Fruit fly (Drosophila melanogaster) whole organism, embryonic: Measurements from ENCODE around the gene Tti1.
A peak's percentile ranks its signal among the peaks of the same experiment; 100 is the strongest.

Experiments used
- Atf6 ChIP-seq: fragments of 200-800 bp; sonication (Bioruptor generic); IDR thresholded peaks from 2 replicates; pipeline ENCODE4 v1.3.6; 2022; ENCODE audit warnings: missing biosample characterization, missing genetic modification characterization
- Bgb ChIP-seq: fragments of 200-800 bp; sonication (Bioruptor generic); IDR thresholded peaks from 2 replicates; pipeline ENCODE4 v1.3.6; 2022; ENCODE audit warnings: missing biosample characterization, missing genetic modification characterization; ENCODE audit not compliant: partially characterized antibody
- CG10267 ChIP-seq: fragments of 200-800 bp; sonication (Bioruptor generic); optimal IDR thresholded peaks from 2 replicates; lab custom pipeline; 2018; ENCODE audit warnings: missing biosample characterization, mild to moderate bottlenecking, missing genetic modification characterization, moderate library complexity
- CG10431 ChIP-seq: fragments of 200-800 bp; sonication (Bioruptor generic); optimal IDR thresholded peaks from 3 replicates; lab custom pipeline; 2018; ENCODE audit warnings: missing biosample characterization, mild to moderate bottlenecking, missing genetic modification characterization
- CG11247 ChIP-seq: fragments of 200-800 bp; sonication (Bioruptor generic); IDR thresholded peaks from 2 replicates; pipeline ENCODE4 v1.3.6; 2022; ENCODE audit warnings: missing biosample characterization, missing genetic modification characterization
- CG11560 ChIP-seq: fragments of 200-800 bp; sonication (Bioruptor generic); IDR thresholded peaks from 3 replicates; pipeline ENCODE4 v1.3.6; 2022; ENCODE audit warnings: missing biosample characterization, missing genetic modification characterization
- CG11695 ChIP-seq: fragments of 200-800 bp; sonication (Bioruptor generic); IDR thresholded peaks from 3 replicates; pipeline ENCODE4 v1.3.6; 2022; ENCODE audit warnings: missing biosample characterization, missing genetic modification characterization
- CG15011 ChIP-seq: fragments of 200-800 bp; sonication (Bioruptor generic); optimal IDR thresholded peaks from 3 replicates; lab custom pipeline; 2018; ENCODE audit warnings: missing biosample characterization, mild to moderate bottlenecking, missing genetic modification characterization
- CG2120 ChIP-seq: fragments of 200-800 bp; sonication (Bioruptor generic); optimal IDR thresholded peaks from 3 replicates; lab custom pipeline; 2016; ENCODE audit warnings: missing biosample characterization, missing genetic modification characterization
- CG31441 ChIP-seq: fragments of 200-800 bp; sonication (Bioruptor generic); IDR thresholded peaks from 2 replicates; pipeline ENCODE4 v1.3.6; 2022; ENCODE audit warnings: missing biosample characterization, missing genetic modification characterization
- CG32532 ChIP-seq: fragments of 200-800 bp; sonication (Bioruptor generic); IDR thresholded peaks from 2 replicates; pipeline ENCODE4 v1.3.6; 2022; ENCODE audit warnings: missing biosample characterization, missing genetic modification characterization
- CG3281 ChIP-seq: fragments of 200-800 bp; sonication (Bioruptor generic); optimal IDR thresholded peaks from 3 replicates; lab custom pipeline; 2017; ENCODE audit warnings: missing biosample characterization, mild to moderate bottlenecking, missing genetic modification characterization
- CG34376 ChIP-seq: fragments of 200-800 bp; sonication (Bioruptor generic); optimal IDR thresholded peaks from 2 replicates; lab custom pipeline; 2018; ENCODE audit warnings: missing biosample characterization, mild to moderate bottlenecking, missing genetic modification characterization
- CG6765 ChIP-seq: fragments of 200-800 bp; sonication (Bioruptor generic); optimal IDR thresholded peaks from 3 replicates; lab custom pipeline; 2017; ENCODE audit warnings: missing biosample characterization, mild to moderate bottlenecking, missing genetic modification characterization
- CG7745 ChIP-seq: fragments of 200-800 bp; sonication (Bioruptor generic); optimal IDR thresholded peaks from 2 replicates; lab custom pipeline; 2018; ENCODE audit warnings: missing biosample characterization, mild to moderate bottlenecking, missing genetic modification characterization, moderate library complexity
- CG7786 ChIP-seq: fragments of 200-800 bp; sonication (Bioruptor generic); optimal IDR thresholded peaks from 2 replicates; lab custom pipeline; 2016; ENCODE audit warnings: missing biosample characterization, missing genetic modification characterization
- CG8290 ChIP-seq, 3 experiments: fragments of 200-800 bp; sonication (Bioruptor generic); optimal IDR thresholded peaks; 2 replicates each; lab custom pipeline; 2016 to 2019; ENCODE audit warnings: missing biosample characterization in 3 of 3, missing genetic modification characterization in 3 of 3, mild to moderate bottlenecking in 2 of 3, moderate library complexity in 1 of 3
- D ChIP-seq, 2 experiments: fragments of 200-800 bp in 1 of 2; fragments of >200 bp in 1 of 2; sonication (Bioruptor generic) in 1 of 2; optimal IDR thresholded peaks; 2 replicates in 1 of 2; 3 replicates in 1 of 2; lab custom pipeline; 2017; ENCODE audit warnings: mild to moderate bottlenecking in 1 of 2, missing biosample characterization in 1 of 2, missing genetic modification characterization in 1 of 2, missing genetic modification reagents in 1 of 2
- D19B ChIP-seq: fragments of 200-800 bp; sonication (Bioruptor generic); optimal IDR thresholded peaks from 2 replicates; lab custom pipeline; 2017; ENCODE audit warnings: missing biosample characterization, mild to moderate bottlenecking, missing genetic modification characterization
- Deaf1 ChIP-seq: fragments of 200-800 bp; optimal IDR thresholded peaks from 3 replicates; lab custom pipeline; 2019; ENCODE audit warnings: missing biosample characterization, mild to moderate bottlenecking, missing genetic modification characterization, moderate library complexity
- H2.0 ChIP-seq: fragments of 200-800 bp; sonication (Bioruptor generic); IDR thresholded peaks from 2 replicates; pipeline ENCODE4 v1.3.6; 2022; ENCODE audit warnings: missing biosample characterization, missing genetic modification characterization
- HLHmδ ChIP-seq: fragments of 200-800 bp; sonication (Bioruptor generic); optimal IDR thresholded peaks from 2 replicates; lab custom pipeline; 2018; ENCODE audit warnings: missing biosample characterization, mild to moderate bottlenecking, missing genetic modification characterization, moderate library complexity
- HmgZ ChIP-seq: fragments of 200-800 bp; sonication (Bioruptor generic); optimal IDR thresholded peaks from 2 replicates; lab custom pipeline; 2018; ENCODE audit warnings: missing biosample characterization, mild to moderate bottlenecking, missing genetic modification characterization
- Hmx ChIP-seq: fragments of 200-800 bp; sonication (Bioruptor generic); optimal IDR thresholded peaks from 2 replicates; lab custom pipeline; 2016; ENCODE audit warnings: missing biosample characterization, missing genetic modification characterization
- Hr39 ChIP-seq: fragments of >200 bp; optimal IDR thresholded peaks from 2 replicates; lab custom pipeline; 2017
- Jarid2 ChIP-seq: fragments of 200-800 bp; sonication (Bioruptor generic); optimal IDR thresholded peaks from 3 replicates; lab custom pipeline; 2017; ENCODE audit warnings: mild to moderate bottlenecking, missing biosample characterization, missing genetic modification reagents, missing genetic modification characterization
- Meics ChIP-seq: fragments of 200-800 bp; sonication (Bioruptor generic); optimal IDR thresholded peaks from 2 replicates; lab custom pipeline; 2017; ENCODE audit warnings: missing biosample characterization, mild to moderate bottlenecking, missing genetic modification characterization
- Myb ChIP-seq: fragments of 200-800 bp; sonication (Bioruptor generic); optimal IDR thresholded peaks from 2 replicates; lab custom pipeline; 2016; ENCODE audit warnings: missing biosample characterization, missing genetic modification characterization
- Rfx ChIP-seq: fragments of 200-800 bp; sonication (Bioruptor generic); IDR thresholded peaks from 2 replicates; pipeline ENCODE4 v1.3.6; 2022; ENCODE audit warnings: missing biosample characterization, missing genetic modification characterization
- Sry-β ChIP-seq: fragments of 200-800 bp; sonication (Bioruptor generic); optimal IDR thresholded peaks from 2 replicates; lab custom pipeline; 2018; ENCODE audit warnings: missing biosample characterization, mild to moderate bottlenecking, missing genetic modification characterization, moderate library complexity
- Sry-δ ChIP-seq: fragments of 200-800 bp; sonication (Bioruptor generic); optimal IDR thresholded peaks from 2 replicates; lab custom pipeline; 2016; ENCODE audit warnings: missing biosample characterization, missing genetic modification characterization
- Trl ChIP-seq, 3 experiments: fragments of >200 bp in 2 of 3; fragments of 200-800 bp in 1 of 3; sonication (Bioruptor generic) in 1 of 3; optimal IDR thresholded peaks; 2 replicates in 1 of 3; 3 replicates in 2 of 3; lab custom pipeline; 2016 to 2017; ENCODE audit warnings: missing biosample characterization in 1 of 3, missing genetic modification characterization in 1 of 3
- abd-A ChIP-seq: fragments of 200-800 bp; sonication (Bioruptor generic); optimal IDR thresholded peaks from 3 replicates; lab custom pipeline; 2019; ENCODE audit warnings: missing biosample characterization, mild to moderate bottlenecking, missing genetic modification characterization, moderate library complexity
- ac ChIP-seq: fragments of 200-800 bp; sonication (Bioruptor generic); optimal IDR thresholded peaks from 3 replicates; lab custom pipeline; 2017; ENCODE audit warnings: missing biosample characterization, mild to moderate bottlenecking, missing genetic modification characterization
- ase ChIP-seq: fragments of 200-800 bp; sonication (Bioruptor generic); IDR thresholded peaks from 3 replicates; pipeline ENCODE4 v1.3.6; 2022; ENCODE audit warnings: missing biosample characterization, missing genetic modification characterization
- corto ChIP-seq: fragments of 200-800 bp; sonication (Bioruptor generic); optimal IDR thresholded peaks from 2 replicates; lab custom pipeline; 2016; ENCODE audit warnings: missing biosample characterization, mild to moderate bottlenecking, missing genetic modification characterization, moderate library complexity
- gcm ChIP-seq: fragments of 200-800 bp; sonication (Bioruptor generic); optimal IDR thresholded peaks from 2 replicates; lab custom pipeline; 2019; ENCODE audit warnings: missing biosample characterization, mild to moderate bottlenecking, missing genetic modification characterization, moderate library complexity
- grau ChIP-seq: fragments of 200-800 bp; optimal IDR thresholded peaks from 3 replicates; lab custom pipeline; 2019; ENCODE audit warnings: missing biosample characterization, mild to moderate bottlenecking, missing genetic modification characterization, moderate library complexity
- gt ChIP-seq: fragments of 200-800 bp; sonication (Bioruptor generic); IDR thresholded peaks from 2 replicates; pipeline ENCODE4 v1.3.6; 2022; ENCODE audit warnings: missing biosample characterization, missing genetic modification characterization
- hkb ChIP-seq, 2 experiments: fragments of 200-800 bp in 1 of 2; fragments of >200 bp in 1 of 2; sonication (Bioruptor generic) in 1 of 2; IDR thresholded peaks in 1 of 2; optimal IDR thresholded peaks in 1 of 2; 2 replicates each; pipeline versions ENCODE4 v1.3.6 to Lab custom; 2017 to 2022; ENCODE audit warnings: missing biosample characterization in 1 of 2, missing genetic modification characterization in 1 of 2
- jumu ChIP-seq: fragments of 200-800 bp; sonication (Bioruptor generic); optimal IDR thresholded peaks from 3 replicates; lab custom pipeline; 2016; ENCODE audit warnings: missing biosample characterization, missing genetic modification characterization
- kni ChIP-seq: fragments of 200-800 bp; sonication (Bioruptor generic); optimal IDR thresholded peaks from 3 replicates; lab custom pipeline; 2017; ENCODE audit warnings: mild to moderate bottlenecking, missing biosample characterization, missing genetic modification reagents, missing genetic modification characterization
- lmd ChIP-seq: fragments of 200-800 bp; sonication (Bioruptor generic); IDR thresholded peaks from 2 replicates; pipeline ENCODE4 v1.3.6; 2022; ENCODE audit warnings: missing biosample characterization, missing genetic modification characterization
- nmo ChIP-seq: fragments of 200-800 bp; sonication (Bioruptor generic); optimal IDR thresholded peaks from 2 replicates; lab custom pipeline; 2018; ENCODE audit warnings: missing biosample characterization, mild to moderate bottlenecking, missing genetic modification characterization, moderate library complexity
- onecut ChIP-seq: fragments of 200-800 bp; sonication (Bioruptor generic); IDR thresholded peaks from 2 replicates; pipeline ENCODE4 v1.3.6; 2022; ENCODE audit warnings: missing biosample characterization, missing genetic modification characterization
- ro ChIP-seq: fragments of 200-800 bp; sonication (Bioruptor generic); IDR thresholded peaks from 2 replicates; pipeline ENCODE4 v1.3.6; 2022; ENCODE audit warnings: missing biosample characterization, missing genetic modification characterization
- slbo ChIP-seq: fragments of 200-800 bp; sonication (Bioruptor generic); IDR thresholded peaks from 2 replicates; pipeline ENCODE4 v1.3.6; 2022; ENCODE audit warnings: missing biosample characterization, missing genetic modification characterization
- ssp ChIP-seq: fragments of 200-800 bp; sonication (Bioruptor generic); IDR thresholded peaks from 2 replicates; pipeline ENCODE4 v1.3.6; 2022; ENCODE audit warnings: missing biosample characterization, missing genetic modification characterization
- yki ChIP-seq: fragments of >200 bp; optimal IDR thresholded peaks from 3 replicates; lab custom pipeline; 2018
- zen ChIP-seq: fragments of 200-800 bp; sonication (Bioruptor generic); optimal IDR thresholded peaks from 3 replicates; lab custom pipeline; 2018; ENCODE audit warnings: missing biosample characterization, mild to moderate bottlenecking, missing genetic modification characterization, moderate library complexity

Gene Tti1

DNA sequence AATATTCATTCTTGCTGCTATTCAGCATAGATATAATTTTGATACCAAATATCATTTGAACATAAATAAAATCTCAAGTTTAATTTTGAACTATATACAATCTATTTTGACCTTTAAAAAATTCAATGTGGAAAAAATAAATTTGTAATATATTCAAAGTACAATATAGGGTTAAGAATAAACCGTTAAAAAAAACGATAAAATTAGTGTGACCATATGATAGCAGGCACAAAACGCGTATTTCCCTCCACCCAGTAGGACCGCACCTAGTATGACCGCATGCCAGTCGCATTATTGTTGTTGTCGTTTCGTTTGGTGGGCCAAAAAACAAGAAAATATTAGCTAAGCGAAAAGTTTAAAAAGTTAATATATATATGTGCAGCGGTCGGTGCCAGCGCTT is 38.5 kb upstream of the Tti1 start, which contains the start of gene CG8516 (continued):
- TF ChIP-seq CG7786 (no peak), CG7745 (tag; lab: Kevin White, UChicago) (no peak), HLHmδ (GFP tag; lab: Kevin White, UChicago) (no peak), Sry-β (GFP tag; lab: Kevin White, UChicago) (peak; percentile 80), slbo (GFP tag; lab: Robert Waterston, UW) (no peak), CG34376 (GFP tag; lab: Kevin White, UChicago) (peak; percentile 12), ac (GFP tag; lab: Kevin White, UChicago) (no peak), CG11695 (GFP tag; lab: Robert Waterston, UW) (0 out of 3 replicates have a peak, but pooled peaks have one; percentile 16), yki (lab: Kevin White, UChicago) (no peak), Sry-δ (GFP tag; lab: Kevin White, UChicago) (peak; percentile 30), hkb (optimal IDR thresholded peaks at IDR 0.05; lab: Kevin White, UChicago) (no peak), hkb (GFP tag; IDR thresholded peaks at IDR 0.05; lab: Robert Waterston, UW) (peak; percentile 24; the same call in 1 of the 2 replicates), Atf6 (no peak), ase (GFP tag; lab: Robert Waterston, UW) (no peak), CG3281 (GFP tag; lab: Kevin White, UChicago) (no peak), CG32532 (peak; percentile 34; the same call in 1 of the 2 replicates), Rfx (peak; percentile 33; the same call in 1 of the 2 replicates), HmgZ (tag; lab: Kevin White, UChicago) (peak; percentile 67), CG10431 (GFP tag; lab: Kevin White, UChicago) (no peak), CG11560 (tag; lab: Robert Waterston, UW) (no peak), Myb (GFP tag; lab: Kevin White, UChicago) (peak; percentile 95), CG11247 (GFP tag; lab: Robert Waterston, UW) (no peak), CG8290 (GFP tag; optimal IDR thresholded peaks at IDR 0.05; lab: Kevin White, UChicago) (no peak), CG8290 (tag; optimal IDR thresholded peaks at IDR 0.05; lab: Kevin White, UChicago) (no peak), lmd (GFP tag; lab: Robert Waterston, UW) (no peak), Deaf1 (tag; lab: Kevin White, UChicago) (no peak), jumu (GFP tag; lab: Kevin White, UChicago) (no peak), abd-A (tag; lab: Kevin White, UChicago) (no peak), ssp (GFP tag; lab: Robert Waterston, UW) (no peak), nmo (GFP tag; lab: Kevin White, UChicago) (peak; percentile 36), ro (no peak), H2.0 (GFP tag; lab: Robert Waterston, UW) (no peak), kni (GFP tag; lab: Kevin White, UChicago) (no peak), CG6765 (GFP tag; lab: Kevin White, UChicago) (no peak), gcm (GFP tag; lab: Kevin White, UChicago) (no peak), D (optimal IDR thresholded peaks at IDR 0.05; lab: Kevin White, UChicago) (no peak), D (GFP tag; optimal IDR thresholded peaks at IDR 0.05; lab: Kevin White, UChicago) (no peak), CG15011 (GFP tag; lab: Kevin White, UChicago) (no peak), grau (tag; lab: Kevin White, UChicago) (peak; percentile 18), Meics (GFP tag; lab: Kevin White, UChicago) (peak; percentile 0), CG31441 (no peak), onecut (GFP tag; lab: Robert Waterston, UW) (no peak), Trl (optimal IDR thresholded peaks at IDR 0.05; lab: Kevin White, UChicago) (no peak), Trl (GFP tag; optimal IDR thresholded peaks at IDR 0.05; lab: Kevin White, UChicago) (no peak), CG2120 (peak; percentile 41), Hr39 (no peak), corto (GFP tag; lab: Kevin White, UChicago) (no peak), Jarid2 (no peak), Bgb (GFP tag; lab: Robert Waterston, UW) (no peak), CG10267 (tag; lab: Kevin White, UChicago) (peak; percentile 51), gt (GFP tag; lab: Robert Waterston, UW) (no peak), D19B (GFP tag; lab: Kevin White, UChicago) (no peak), Hmx (no peak), zen (tag; lab: Kevin White, UChicago) (peak; percentile 14)
